Fruit fly (Drosophila melanogaster) whole organism, embryonic: ENCODE measurements around the gene mxt.

Experiments
- ATbp ChIP-seq: fragments of 200-800 bp; sonication (Bioruptor generic); optimal IDR thresholded peaks from 2 replicates; lab custom pipeline; 2017; ENCODE audit warnings: missing biosample characterization, mild to moderate bottlenecking, missing genetic modification characterization, missing genetic modification reagents
- CG10321 ChIP-seq: fragments of 200-800 bp; sonication (Bioruptor generic); IDR thresholded peaks from 2 replicates; pipeline ENCODE4 v1.3.6; 2022; ENCODE audit warnings: missing biosample characterization, missing genetic modification characterization
- CG11085 ChIP-seq: fragments of 200-800 bp; sonication (Bioruptor generic); IDR thresholded peaks from 2 replicates; pipeline ENCODE4 v1.3.6; 2022; ENCODE audit warnings: missing biosample characterization, missing genetic modification characterization
- CG11398 ChIP-seq: fragments of 200-800 bp; sonication (Bioruptor generic); optimal IDR thresholded peaks from 2 replicates; lab custom pipeline; 2016; ENCODE audit warnings: missing biosample characterization, missing genetic modification characterization
- CG11696 ChIP-seq: fragments of 200-800 bp; sonication (Bioruptor generic); IDR thresholded peaks from 2 replicates; pipeline ENCODE4 v1.3.6; 2022; ENCODE audit warnings: missing biosample characterization, missing genetic modification characterization
- CG12299 ChIP-seq: fragments of 200-800 bp; sonication (Bioruptor generic); optimal IDR thresholded peaks from 2 replicates; lab custom pipeline; 2018; ENCODE audit warnings: missing biosample characterization, mild to moderate bottlenecking, missing genetic modification characterization
- CG12659 ChIP-seq: fragments of 200-800 bp; sonication (Bioruptor generic); optimal IDR thresholded peaks from 3 replicates; lab custom pipeline; 2017; ENCODE audit warnings: mild to moderate bottlenecking, missing biosample characterization, missing genetic modification reagents, missing genetic modification characterization
- CG12942 ChIP-seq: fragments of 200-800 bp; sonication (Bioruptor generic); optimal IDR thresholded peaks from 3 replicates; lab custom pipeline; 2016; ENCODE audit warnings: missing biosample characterization, missing genetic modification characterization
- CG15269 ChIP-seq: fragments of 200-800 bp; sonication (Bioruptor generic); optimal IDR thresholded peaks from 2 replicates; lab custom pipeline; 2018; ENCODE audit warnings: missing biosample characterization, mild to moderate bottlenecking, missing genetic modification characterization, moderate library complexity
- CG17186 ChIP-seq: fragments of 200-800 bp; sonication (Bioruptor generic); optimal IDR thresholded peaks from 3 replicates; lab custom pipeline; 2017; ENCODE audit warnings: missing biosample characterization, missing genetic modification reagents, missing genetic modification characterization
- CG2889 ChIP-seq: fragments of 200-800 bp; sonication (Bioruptor generic); IDR thresholded peaks from 3 replicates; pipeline ENCODE4 v1.3.6; 2022; ENCODE audit warnings: missing biosample characterization, missing genetic modification characterization
- CG31224 ChIP-seq: fragments of 200-800 bp; sonication (Bioruptor generic); IDR thresholded peaks from 2 replicates; pipeline ENCODE4 v1.3.6; 2022; ENCODE audit warnings: missing biosample characterization, missing genetic modification characterization
- CG31441 ChIP-seq: fragments of 200-800 bp; sonication (Bioruptor generic); IDR thresholded peaks from 2 replicates; pipeline ENCODE4 v1.3.6; 2022; ENCODE audit warnings: missing biosample characterization, missing genetic modification characterization
- CG32772 ChIP-seq: fragments of 200-800 bp; sonication (Bioruptor generic); IDR thresholded peaks from 2 replicates; pipeline ENCODE4 v1.3.6; 2022; ENCODE audit warnings: missing biosample characterization, missing genetic modification characterization
- CG34376 ChIP-seq: fragments of 200-800 bp; sonication (Bioruptor generic); optimal IDR thresholded peaks from 2 replicates; lab custom pipeline; 2018; ENCODE audit warnings: missing biosample characterization, mild to moderate bottlenecking, missing genetic modification characterization
- CG3726 ChIP-seq: fragments of 200-800 bp; sonication (Bioruptor generic); IDR thresholded peaks from 3 replicates; pipeline ENCODE4, ENCODE4 v1.3.6; 2022; ENCODE audit warnings: missing biosample characterization, missing genetic modification characterization
- CG4404 ChIP-seq: fragments of 200-800 bp; sonication (Bioruptor generic); IDR thresholded peaks from 2 replicates; pipeline ENCODE4 v1.3.6; 2022; ENCODE audit warnings: missing biosample characterization, missing genetic modification characterization
- CG6254 ChIP-seq: fragments of 200-800 bp; sonication (Bioruptor generic); optimal IDR thresholded peaks from 3 replicates; lab custom pipeline; 2017; ENCODE audit warnings: mild to moderate bottlenecking, missing biosample characterization, missing genetic modification reagents, missing genetic modification characterization
- CG7786 ChIP-seq: fragments of 200-800 bp; sonication (Bioruptor generic); optimal IDR thresholded peaks from 2 replicates; lab custom pipeline; 2016; ENCODE audit warnings: missing biosample characterization, missing genetic modification characterization
- CG8281 ChIP-seq: fragments of 200-800 bp; sonication (Bioruptor generic); optimal IDR thresholded peaks from 2 replicates; lab custom pipeline; 2018; ENCODE audit warnings: missing biosample characterization, mild to moderate bottlenecking, missing genetic modification characterization, moderate library complexity
- CG8359 ChIP-seq: fragments of 200-800 bp; sonication (Bioruptor generic); optimal IDR thresholded peaks from 2 replicates; lab custom pipeline; 2017; ENCODE audit warnings: missing biosample characterization, mild to moderate bottlenecking, missing genetic modification characterization, borderline replicate concordance
- CG9817 ChIP-seq: fragments of 200-800 bp; sonication (Bioruptor generic); optimal IDR thresholded peaks from 2 replicates; lab custom pipeline; 2018; ENCODE audit warnings: missing biosample characterization, mild to moderate bottlenecking, missing genetic modification characterization, moderate library complexity
- CG9876 ChIP-seq: fragments of 200-800 bp; sonication (Bioruptor generic); optimal IDR thresholded peaks from 2 replicates; lab custom pipeline; 2016; ENCODE audit warnings: missing biosample characterization, missing genetic modification characterization
- CrebB ChIP-seq: fragments of 200-800 bp; sonication (Bioruptor generic); optimal IDR thresholded peaks from 3 replicates; lab custom pipeline; 2018; ENCODE audit warnings: missing biosample characterization, mild to moderate bottlenecking, missing genetic modification characterization
- D19B ChIP-seq: fragments of 200-800 bp; sonication (Bioruptor generic); optimal IDR thresholded peaks from 2 replicates; lab custom pipeline; 2017; ENCODE audit warnings: missing biosample characterization, mild to moderate bottlenecking, missing genetic modification characterization
- Dip3 ChIP-seq: fragments of 200-800 bp; sonication (Bioruptor generic); optimal IDR thresholded peaks from 3 replicates; lab custom pipeline; 2016; ENCODE audit warnings: missing biosample characterization, missing genetic modification characterization
- ERR ChIP-seq: fragments of 200-800 bp; sonication (Bioruptor generic); optimal IDR thresholded peaks from 2 replicates; lab custom pipeline; 2016; ENCODE audit warnings: missing biosample characterization, missing genetic modification characterization
- Hand ChIP-seq: fragments of 200-800 bp; sonication (Bioruptor generic); optimal IDR thresholded peaks from 2 replicates; lab custom pipeline; 2017; ENCODE audit warnings: mild to moderate bottlenecking, missing biosample characterization, missing genetic modification reagents, missing genetic modification characterization
- Kr ChIP-seq: fragments of 200-800 bp; sonication (Bioruptor generic); optimal IDR thresholded peaks from 2 replicates; lab custom pipeline; 2017; ENCODE audit warnings: missing biosample characterization, mild to moderate bottlenecking, missing genetic modification characterization
- NC2β ChIP-seq: fragments of 200-800 bp; sonication (Bioruptor generic); optimal IDR thresholded peaks from 2 replicates; lab custom pipeline; 2016; ENCODE audit warnings: missing biosample characterization, missing genetic modification characterization
- NK7.1 ChIP-seq: fragments of 200-800 bp; sonication (Bioruptor generic); optimal IDR thresholded peaks from 3 replicates; lab custom pipeline; 2016; ENCODE audit warnings: missing biosample characterization, missing genetic modification characterization
- Poxn ChIP-seq: fragments of 200-800 bp; sonication (Bioruptor generic); IDR thresholded peaks from 2 replicates; pipeline ENCODE4 v1.3.6; 2022; ENCODE audit warnings: missing biosample characterization, missing genetic modification characterization
- Scr ChIP-seq: fragments of 200-800 bp; sonication (Bioruptor generic); IDR thresholded peaks from 2 replicates; pipeline ENCODE4 v1.3.6; 2022; ENCODE audit warnings: missing biosample characterization, missing genetic modification characterization; ENCODE audit not compliant: partially characterized antibody
- Stat92E ChIP-seq, 3 experiments: fragments of >200 bp in 2 of 3; fragments of 200-800 bp in 1 of 3; sonication (Bioruptor generic) in 1 of 3; optimal IDR thresholded peaks; 2 replicates each; lab custom pipeline; 2017 to 2019; ENCODE audit warnings: missing biosample characterization in 3 of 3, missing genetic modification characterization in 3 of 3, mild to moderate bottlenecking in 1 of 3, moderate library complexity in 1 of 3
- abd-A ChIP-seq: fragments of 200-800 bp; sonication (Bioruptor generic); optimal IDR thresholded peaks from 3 replicates; lab custom pipeline; 2019; ENCODE audit warnings: missing biosample characterization, mild to moderate bottlenecking, missing genetic modification characterization, moderate library complexity
- ato ChIP-seq: fragments of 200-800 bp; sonication (Bioruptor generic); IDR thresholded peaks from 2 replicates; pipeline ENCODE4 v1.3.6; 2022; ENCODE audit warnings: missing biosample characterization, missing genetic modification characterization; ENCODE audit not compliant: partially characterized antibody
- caup ChIP-seq: fragments of 200-800 bp; sonication (Bioruptor generic); optimal IDR thresholded peaks from 3 replicates; lab custom pipeline; 2017; ENCODE audit warnings: missing biosample characterization, mild to moderate bottlenecking, missing genetic modification characterization, moderate library complexity; ENCODE audit not compliant: severe bottlenecking
- crp ChIP-seq, 2 experiments: fragments of 200-800 bp; sonication (Bioruptor generic); optimal IDR thresholded peaks; 2 replicates in 1 of 2; 3 replicates in 1 of 2; lab custom pipeline; 2017; ENCODE audit warnings: missing biosample characterization in 2 of 2, missing genetic modification characterization in 2 of 2, mild to moderate bottlenecking in 1 of 2, moderate library complexity in 1 of 2
- dmrt99B ChIP-seq: fragments of 200-800 bp; sonication (Bioruptor generic); optimal IDR thresholded peaks from 2 replicates; lab custom pipeline; 2018; ENCODE audit warnings: missing biosample characterization, mild to moderate bottlenecking, missing genetic modification characterization, moderate library complexity
- gcm ChIP-seq: fragments of 200-800 bp; sonication (Bioruptor generic); optimal IDR thresholded peaks from 2 replicates; lab custom pipeline; 2019; ENCODE audit warnings: missing biosample characterization, mild to moderate bottlenecking, missing genetic modification characterization, moderate library complexity
- gro ChIP-seq: fragments of 200-800 bp; sonication (Bioruptor generic); optimal IDR thresholded peaks from 2 replicates; lab custom pipeline; 2016; ENCODE audit warnings: missing biosample characterization, missing genetic modification characterization
- pan ChIP-seq, 4 experiments: fragments of >200 bp in 3 of 4; fragments of 200-800 bp in 1 of 4; sonication (Bioruptor generic) in 1 of 4; optimal IDR thresholded peaks in 3 of 4; IDR thresholded peaks in 1 of 4; 2 replicates each; pipeline versions ENCODE4 v1.3.6 to Lab custom; 2017 to 2022; ENCODE audit warnings: missing biosample characterization in 2 of 4, missing genetic modification characterization in 2 of 4, mixed read lengths in 1 of 4
- peb ChIP-seq: fragments of 200-800 bp; sonication (Bioruptor generic); IDR thresholded peaks from 2 replicates; pipeline ENCODE4 v1.3.6; 2022; ENCODE audit warnings: missing biosample characterization, missing genetic modification characterization
- pfk ChIP-seq: fragments of 200-800 bp; sonication (Bioruptor generic); optimal IDR thresholded peaks from 2 replicates; lab custom pipeline; 2018; ENCODE audit warnings: missing biosample characterization, mild to moderate bottlenecking, missing genetic modification characterization, moderate library complexity
- shn ChIP-seq: fragments of 200-800 bp; sonication (Bioruptor generic); optimal IDR thresholded peaks from 3 replicates; lab custom pipeline; 2016; ENCODE audit warnings: missing biosample characterization, missing genetic modification characterization
- tin ChIP-seq: fragments of 200-800 bp; sonication (Bioruptor generic); optimal IDR thresholded peaks from 3 replicates; lab custom pipeline; 2016; ENCODE audit warnings: missing biosample characterization, missing genetic modification characterization
- trh ChIP-seq: fragments of 200-800 bp; sonication (Bioruptor generic); optimal IDR thresholded peaks from 2 replicates; lab custom pipeline; 2016; ENCODE audit warnings: missing biosample characterization, missing genetic modification characterization
- tx ChIP-seq: fragments of 200-800 bp; sonication (Bioruptor generic); optimal IDR thresholded peaks from 2 replicates; lab custom pipeline; 2016; ENCODE audit warnings: missing biosample characterization, missing genetic modification characterization
- vnd ChIP-seq: fragments of 200-800 bp; sonication (Bioruptor generic); IDR thresholded peaks from 3 replicates; pipeline ENCODE4 v1.3.6; 2022; ENCODE audit warnings: missing biosample characterization, missing genetic modification characterization; ENCODE audit not compliant: partially characterized antibody

Gene mxt

DNA sequence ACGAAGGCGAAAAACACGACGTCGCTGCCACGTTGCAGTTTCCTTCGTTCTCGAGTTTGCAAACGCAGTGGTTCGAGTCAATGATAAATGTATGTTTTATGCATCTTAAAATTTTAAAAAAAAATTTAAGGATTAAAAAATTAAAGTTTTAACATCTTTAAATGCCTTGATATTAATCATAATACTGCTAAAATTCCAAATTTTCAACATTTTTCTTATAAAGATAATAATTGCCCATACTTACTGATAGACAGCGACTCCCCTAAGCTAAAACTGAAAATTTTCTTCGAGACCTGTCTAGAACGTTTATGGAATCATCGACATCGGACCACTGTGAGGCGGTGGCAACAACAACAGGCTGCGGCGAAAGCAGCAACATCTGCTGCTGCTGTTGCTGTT is 25.8 kb downstream of the mxt start (continued):
- TF ChIP-seq CG4404 (GFP tag; lab: Robert Waterston, UW) (peak; percentile 56), caup (GFP tag; lab: Kevin White, UChicago) (peak; percentile 80), CG9876 (GFP tag; lab: Kevin White, UChicago) (no peak), shn (GFP tag; lab: Kevin White, UChicago) (no peak), tin (GFP tag; lab: Kevin White, UChicago) (peak; percentile 61), pfk (GFP tag; lab: Kevin White, UChicago) (no peak), CG6254 (GFP tag; lab: Kevin White, UChicago) (peak; percentile 10), CG2889 (peak; percentile 67), Dip3 (GFP tag; lab: Kevin White, UChicago) (peak; percentile 4), CG11085 (peak; percentile 80), tx (GFP tag; lab: Kevin White, UChicago) (peak; percentile 14), CG11696 (GFP tag; lab: Robert Waterston, UW) (0 out of 2 replicates have a peak, but pooled peaks have one; percentile 34), Hand (peak; percentile 85), CG12942 (peak; percentile 23), Poxn (no peak), abd-A (tag; lab: Kevin White, UChicago) (no peak), CG31224 (GFP tag; lab: Robert Waterston, UW) (peak; percentile 50; the same call in 1 of the 2 replicates), trh (no peak), gcm (GFP tag; lab: Kevin White, UChicago) (peak; percentile 17), CG12659 (peak; percentile 69), CG10321 (GFP tag; lab: Robert Waterston, UW) (no peak), Stat92E (GFP tag; optimal IDR thresholded peaks at IDR 0.05; lab: Kevin White, UChicago) (no peak), gro (GFP tag; lab: Kevin White, UChicago) (peak; percentile 56), NK7.1 (GFP tag; lab: Kevin White, UChicago) (no peak), CG31441 (GFP tag; lab: Robert Waterston, UW) (peak; percentile 82), CG8359 (GFP tag; lab: Kevin White, UChicago) (peak; percentile 22), dmrt99B (peak; percentile 85), ATbp (GFP tag; lab: Kevin White, UChicago) (peak; percentile 46), CG17186 (GFP tag; lab: Kevin White, UChicago) (no peak), CG7786 (GFP tag; lab: Kevin White, UChicago) (no peak), crp (GFP tag; optimal IDR thresholded peaks at IDR 0.05; lab: Kevin White, UChicago) (peak in 1 of 2 experiments; percentile 14), NC2β (GFP tag; lab: Kevin White, UChicago) (no peak), CG3726 (no peak), CG15269 (tag; lab: Kevin White, UChicago) (peak; percentile 74), pan (optimal IDR thresholded peaks at IDR 0.05; lab: Kevin White, UChicago) (no peak), pan (GFP tag; optimal IDR thresholded peaks at IDR 0.05 in 1 of 2, IDR thresholded peaks at IDR 0.05 in 1 of 2) (peak in 1 of 2 experiments; percentile 66), CG9817 (tag; lab: Kevin White, UChicago) (peak; percentile 49), ERR (GFP tag; lab: Kevin White, UChicago) (peak; percentile 14), vnd (GFP tag; lab: Robert Waterston, UW) (no peak), Kr (GFP tag; lab: Kevin White, UChicago) (no peak), CG11398 (GFP tag; lab: Kevin White, UChicago) (no peak), CG32772 (GFP tag; lab: Robert Waterston, UW) (peak; percentile 55; the same call in 1 of the 2 replicates), CG12299 (tag; lab: Kevin White, UChicago) (peak; percentile 69), peb (GFP tag; lab: Robert Waterston, UW) (0 out of 2 replicates have a peak, but pooled peaks have one; percentile 31), CG8281 (tag; lab: Kevin White, UChicago) (no peak), Scr (no peak), ato (no peak), CrebB (tag; lab: Kevin White, UChicago) (no peak), CG34376 (GFP tag; lab: Kevin White, UChicago) (peak; percentile 65), D19B (peak; percentile 44)
